Fruit fly (Drosophila melanogaster) whole organism, embryonic: Measurements from ENCODE around the gene CG33643.
A peak's percentile ranks its signal among the peaks of the same experiment; 100 is the strongest.

Source experiments
- Atf3 ChIP-seq: fragments of 200-800 bp; sonication (Bioruptor generic); optimal IDR thresholded peaks from 3 replicates; lab custom pipeline; 2016; ENCODE audit warnings: missing biosample characterization, missing genetic modification characterization
- B-H2 ChIP-seq: fragments of 200-800 bp; sonication (Bioruptor generic); optimal IDR thresholded peaks from 2 replicates; lab custom pipeline; 2018; ENCODE audit warnings: missing biosample characterization, mild to moderate bottlenecking, missing genetic modification characterization
- CG10147 ChIP-seq: fragments of 200-800 bp; sonication (Bioruptor generic); optimal IDR thresholded peaks from 2 replicates; lab custom pipeline; 2019; ENCODE audit warnings: missing biosample characterization, mild to moderate bottlenecking, missing genetic modification characterization, moderate library complexity
- CG1233 ChIP-seq: fragments of 200-800 bp; sonication (Bioruptor generic); optimal IDR thresholded peaks from 4 replicates; lab custom pipeline; 2018; ENCODE audit warnings: missing biosample characterization, mild to moderate bottlenecking, missing genetic modification characterization
- CG12391 ChIP-seq: fragments of 200-800 bp; sonication (Bioruptor generic); optimal IDR thresholded peaks from 3 replicates; lab custom pipeline; 2018; ENCODE audit warnings: missing biosample characterization, mild to moderate bottlenecking, missing genetic modification characterization, moderate library complexity
- CG14014 ChIP-seq: fragments of 200-800 bp; sonication (Bioruptor generic); IDR thresholded peaks from 2 replicates; pipeline ENCODE4 v1.3.6; 2022; ENCODE audit warnings: missing biosample characterization, missing genetic modification characterization
- CG1647 ChIP-seq: fragments of 200-800 bp; sonication (Bioruptor generic); optimal IDR thresholded peaks from 3 replicates; lab custom pipeline; 2016; ENCODE audit warnings: missing biosample characterization, missing genetic modification characterization
- CG16779 ChIP-seq: fragments of 200-800 bp; sonication (Bioruptor generic); IDR thresholded peaks from 2 replicates; pipeline ENCODE4 v1.3.6; 2022; ENCODE audit warnings: missing biosample characterization, missing genetic modification characterization
- CG16815 ChIP-seq: fragments of 200-800 bp; sonication (Bioruptor generic); optimal IDR thresholded peaks from 3 replicates; lab custom pipeline; 2017; ENCODE audit warnings: missing biosample characterization, mild to moderate bottlenecking, missing genetic modification characterization
- CG17385 ChIP-seq: fragments of 200-800 bp; sonication (Bioruptor generic); optimal IDR thresholded peaks from 3 replicates; lab custom pipeline; 2018; ENCODE audit warnings: missing biosample characterization, mild to moderate bottlenecking, missing genetic modification characterization
- CG18011 ChIP-seq: fragments of 200-800 bp; sonication (Bioruptor generic); optimal IDR thresholded peaks from 2 replicates; lab custom pipeline; 2017; ENCODE audit warnings: missing biosample characterization, missing genetic modification characterization, mild to moderate bottlenecking, moderate library complexity, missing genotype
- CG18262 ChIP-seq: fragments of 200-800 bp; optimal IDR thresholded peaks from 3 replicates; lab custom pipeline; 2019; ENCODE audit warnings: missing biosample characterization, mild to moderate bottlenecking, missing genetic modification characterization, moderate library complexity
- CG5245 ChIP-seq: fragments of 200-800 bp; sonication (Bioruptor generic); optimal IDR thresholded peaks from 3 replicates; lab custom pipeline; 2016; ENCODE audit warnings: missing biosample characterization, missing genetic modification characterization
- CG6683 ChIP-seq: fragments of 200-800 bp; sonication (Bioruptor generic); optimal IDR thresholded peaks from 2 replicates; lab custom pipeline; 2017; ENCODE audit warnings: missing biosample characterization, mild to moderate bottlenecking, missing genetic modification characterization, missing genetic modification reagents
- CG7357 ChIP-seq: fragments of 200-800 bp; sonication (Bioruptor generic); IDR thresholded peaks from 3 replicates; pipeline ENCODE4 v1.3.6; 2022; ENCODE audit warnings: missing biosample characterization, missing genetic modification characterization
- CG7745 ChIP-seq: fragments of 200-800 bp; sonication (Bioruptor generic); optimal IDR thresholded peaks from 2 replicates; lab custom pipeline; 2018; ENCODE audit warnings: missing biosample characterization, mild to moderate bottlenecking, missing genetic modification characterization, moderate library complexity
- CG9215 ChIP-seq: fragments of 200-800 bp; sonication (Bioruptor generic); IDR thresholded peaks from 2 replicates; pipeline ENCODE4 v1.3.6; 2022; ENCODE audit warnings: missing biosample characterization, missing genetic modification characterization
- CkIIα-i1 ChIP-seq: fragments of 200-800 bp; sonication (Bioruptor generic); IDR thresholded peaks from 2 replicates; pipeline ENCODE4 v1.3.6; 2022; ENCODE audit warnings: missing biosample characterization, missing genetic modification characterization
- CoRest ChIP-seq: fragments of 200-800 bp; sonication (Bioruptor generic); optimal IDR thresholded peaks from 3 replicates; lab custom pipeline; 2018; ENCODE audit warnings: missing biosample characterization, mild to moderate bottlenecking, missing genetic modification characterization, moderate library complexity
- Dek ChIP-seq: fragments of 200-800 bp; sonication (Bioruptor generic); optimal IDR thresholded peaks from 3 replicates; lab custom pipeline; 2019; ENCODE audit warnings: missing biosample characterization, mild to moderate bottlenecking, missing genetic modification characterization, moderate library complexity
- Dip3 ChIP-seq: fragments of 200-800 bp; sonication (Bioruptor generic); optimal IDR thresholded peaks from 3 replicates; lab custom pipeline; 2016; ENCODE audit warnings: missing biosample characterization, missing genetic modification characterization
- E2f2 ChIP-seq: fragments of 200-800 bp; sonication (Bioruptor generic); IDR thresholded peaks from 2 replicates; pipeline ENCODE4 v1.3.6; 2022; ENCODE audit warnings: missing biosample characterization, missing genetic modification characterization
- Fer1 ChIP-seq: fragments of 200-800 bp; sonication (Bioruptor generic); optimal IDR thresholded peaks from 2 replicates; lab custom pipeline; 2017; ENCODE audit warnings: missing biosample characterization, mild to moderate bottlenecking, missing genetic modification characterization
- Hmx ChIP-seq: fragments of 200-800 bp; sonication (Bioruptor generic); optimal IDR thresholded peaks from 2 replicates; lab custom pipeline; 2016; ENCODE audit warnings: missing biosample characterization, missing genetic modification characterization
- Hr78 ChIP-seq, 2 experiments: fragments of 200-800 bp in 1 of 2; fragments of >200 bp in 1 of 2; sonication (Bioruptor generic) in 1 of 2; optimal IDR thresholded peaks; 2 replicates each; lab custom pipeline; 2017 to 2019; ENCODE audit warnings: missing biosample characterization in 2 of 2, missing genetic modification characterization in 2 of 2, mild to moderate bottlenecking in 1 of 2, moderate library complexity in 1 of 2
- MESR4 ChIP-seq: fragments of 200-800 bp; sonication (Bioruptor generic); optimal IDR thresholded peaks from 2 replicates; lab custom pipeline; 2018; ENCODE audit warnings: missing biosample characterization, mild to moderate bottlenecking, missing genetic modification characterization, moderate library complexity
- Meics ChIP-seq: fragments of 200-800 bp; sonication (Bioruptor generic); optimal IDR thresholded peaks from 2 replicates; lab custom pipeline; 2017; ENCODE audit warnings: missing biosample characterization, mild to moderate bottlenecking, missing genetic modification characterization
- Poxn ChIP-seq: fragments of 200-800 bp; sonication (Bioruptor generic); IDR thresholded peaks from 2 replicates; pipeline ENCODE4 v1.3.6; 2022; ENCODE audit warnings: missing biosample characterization, missing genetic modification characterization
- Scr ChIP-seq: fragments of 200-800 bp; sonication (Bioruptor generic); IDR thresholded peaks from 2 replicates; pipeline ENCODE4 v1.3.6; 2022; ENCODE audit warnings: missing biosample characterization, missing genetic modification characterization; ENCODE audit not compliant: partially characterized antibody
- ara ChIP-seq: fragments of 200-800 bp; sonication (Bioruptor generic); IDR thresholded peaks from 2 replicates; pipeline ENCODE4 v1.3.6; 2022; ENCODE audit warnings: missing biosample characterization, missing genetic modification characterization
- bab2 ChIP-seq: fragments of 200-800 bp; sonication (Bioruptor generic); optimal IDR thresholded peaks from 2 replicates; lab custom pipeline; 2016; ENCODE audit warnings: missing biosample characterization, missing genetic modification characterization
- btn ChIP-seq: fragments of 200-800 bp; sonication (Bioruptor generic); optimal IDR thresholded peaks from 2 replicates; lab custom pipeline; 2016; ENCODE audit warnings: missing biosample characterization, missing genetic modification characterization
- dm ChIP-seq: fragments of 200-800 bp; sonication (Bioruptor generic); optimal IDR thresholded peaks from 3 replicates; lab custom pipeline; 2016; ENCODE audit warnings: missing biosample characterization, missing genetic modification characterization
- gsb ChIP-seq: fragments of 200-800 bp; sonication (Bioruptor generic); IDR thresholded peaks from 2 replicates; pipeline ENCODE4 v1.3.6; 2022; ENCODE audit warnings: missing biosample characterization, missing genetic modification characterization
- gsb-n ChIP-seq: fragments of 200-800 bp; sonication (Bioruptor generic); optimal IDR thresholded peaks from 3 replicates; lab custom pipeline; 2018; ENCODE audit warnings: missing biosample characterization, mild to moderate bottlenecking, missing genetic modification characterization
- hkb ChIP-seq, 2 experiments: fragments of 200-800 bp in 1 of 2; fragments of >200 bp in 1 of 2; sonication (Bioruptor generic) in 1 of 2; IDR thresholded peaks in 1 of 2; optimal IDR thresholded peaks in 1 of 2; 2 replicates each; pipeline versions ENCODE4 v1.3.6 to Lab custom; 2017 to 2022; ENCODE audit warnings: missing biosample characterization in 1 of 2, missing genetic modification characterization in 1 of 2
- insv ChIP-seq, 2 experiments: fragments of 200-800 bp; sonication (Bioruptor generic); optimal IDR thresholded peaks; 3 replicates each; lab custom pipeline; 2016 to 2018; ENCODE audit warnings: missing biosample characterization in 2 of 2, missing genetic modification characterization in 2 of 2
- jigr1 ChIP-seq: fragments of 200-800 bp; sonication (Bioruptor generic); IDR thresholded peaks from 3 replicates; pipeline ENCODE4 v1.3.6; 2022; ENCODE audit warnings: missing biosample characterization, missing genetic modification characterization
- knrl ChIP-seq: fragments of 200-800 bp; sonication (Bioruptor generic); IDR thresholded peaks from 3 replicates; pipeline ENCODE4 v1.3.6; 2022; ENCODE audit warnings: missing biosample characterization, missing genetic modification characterization; ENCODE audit not compliant: partially characterized antibody
- lab ChIP-seq: fragments of 200-800 bp; sonication (Bioruptor generic); optimal IDR thresholded peaks from 3 replicates; lab custom pipeline; 2017; ENCODE audit warnings: missing biosample characterization, missing genetic modification characterization, mild to moderate bottlenecking, moderate library complexity, missing genetic modification reagents
- lov ChIP-seq, 2 experiments: fragments of 200-800 bp in 1 of 2; fragments of >200 bp in 1 of 2; sonication (Bioruptor generic) in 1 of 2; IDR thresholded peaks in 1 of 2; optimal IDR thresholded peaks in 1 of 2; 2 replicates in 1 of 2; 3 replicates in 1 of 2; pipeline versions ENCODE4 v1.3.6 to Lab custom; 2017 to 2022; ENCODE audit warnings: missing biosample characterization in 1 of 2, missing genetic modification characterization in 1 of 2
- pfk ChIP-seq: fragments of 200-800 bp; sonication (Bioruptor generic); optimal IDR thresholded peaks from 2 replicates; lab custom pipeline; 2018; ENCODE audit warnings: missing biosample characterization, mild to moderate bottlenecking, missing genetic modification characterization, moderate library complexity
- pnt ChIP-seq: fragments of 200-800 bp; sonication (Bioruptor generic); optimal IDR thresholded peaks from 3 replicates; lab custom pipeline; 2016; ENCODE audit warnings: missing biosample characterization, missing genetic modification characterization
- shn ChIP-seq: fragments of 200-800 bp; sonication (Bioruptor generic); optimal IDR thresholded peaks from 3 replicates; lab custom pipeline; 2016; ENCODE audit warnings: missing biosample characterization, missing genetic modification characterization
- ttk ChIP-seq: fragments of 200-800 bp; sonication (Bioruptor generic); IDR thresholded peaks from 2 replicates; pipeline ENCODE4 v2.1.2; 2022; ENCODE audit warnings: missing biosample characterization, missing genetic modification characterization
- twi ChIP-seq: fragments of 200-800 bp; optimal IDR thresholded peaks from 2 replicates; lab custom pipeline; 2019; ENCODE audit warnings: missing biosample characterization, mild to moderate bottlenecking, missing genetic modification characterization, moderate library complexity
- unpg ChIP-seq: fragments of 200-800 bp; sonication (Bioruptor generic); optimal IDR thresholded peaks from 3 replicates; lab custom pipeline; 2018; ENCODE audit warnings: missing biosample characterization, mild to moderate bottlenecking, missing genetic modification characterization, moderate library complexity

Gene CG33643

dm6 chr2L:13548786-13549780 is 18.2 kb downstream of the CG33643 start, which contains the start of gene B4 (continued):
- TF ChIP-seq bab2 (GFP tag; lab: Kevin White, UChicago) (no peak), CG1233 (GFP tag; lab: Kevin White, UChicago) (peak; percentile 16), Hr78 (GFP tag; optimal IDR thresholded peaks at IDR 0.05; lab: Kevin White, UChicago) (no peak), CG12391 (tag; lab: Kevin White, UChicago) (no peak), CG5245 (GFP tag; lab: Kevin White, UChicago) (no peak), CG16815 (GFP tag; lab: Kevin White, UChicago) (no peak), CG10147 (GFP tag; lab: Kevin White, UChicago) (no peak), pnt (GFP tag; lab: Kevin White, UChicago) (no peak), Meics (GFP tag; lab: Kevin White, UChicago) (no peak), Fer1 (GFP tag; lab: Kevin White, UChicago) (peak; percentile 58), pfk (GFP tag; lab: Kevin White, UChicago) (peak; percentile 6), CkIIα-i1 (GFP tag; lab: Robert Waterston, UW) (no peak), dm (GFP tag; lab: Kevin White, UChicago) (peak; percentile 70), gsb-n (tag; lab: Kevin White, UChicago) (peak; percentile 6), twi (no peak), shn (GFP tag; lab: Kevin White, UChicago) (no peak), jigr1 (GFP tag; lab: Robert Waterston, UW) (no peak), unpg (GFP tag; lab: Kevin White, UChicago) (peak; percentile 49), CG7745 (tag; lab: Kevin White, UChicago) (no peak), CG18262 (tag; lab: Kevin White, UChicago) (no peak), knrl (GFP tag; lab: Robert Waterston, UW) (0 out of 3 replicates have a peak, but pooled peaks have one; percentile 31), lab (peak; percentile 79), ara (GFP tag; lab: Robert Waterston, UW) (no peak), CoRest (tag; lab: Kevin White, UChicago) (no peak), Dek (tag; lab: Kevin White, UChicago) (no peak), CG7357 (GFP tag; lab: Robert Waterston, UW) (no peak), lov (optimal IDR thresholded peaks at IDR 0.05; lab: Kevin White, UChicago) (no peak), lov (GFP tag; IDR thresholded peaks at IDR 0.05; lab: Robert Waterston, UW) (no peak; the same call in 2 of the 3 replicates), insv (GFP tag; optimal IDR thresholded peaks at IDR 0.05; lab: Kevin White, UChicago) (no peak), CG17385 (GFP tag; lab: Kevin White, UChicago) (peak; percentile 46), Scr (no peak), CG16779 (GFP tag; lab: Robert Waterston, UW) (peak; percentile 81; the same call in 1 of the 2 replicates), ttk (0 out of 2 replicates have a peak, but pooled peaks have one; percentile 37), Hmx (GFP tag; lab: Kevin White, UChicago) (no peak), gsb (GFP tag; lab: Robert Waterston, UW) (no peak), CG14014 (peak; percentile 37; the same call in 1 of the 2 replicates), CG18011 (GFP tag; lab: Kevin White, UChicago) (no peak), Dip3 (GFP tag; lab: Kevin White, UChicago) (no peak), Poxn (GFP tag; lab: Robert Waterston, UW) (no peak), CG1647 (GFP tag; lab: Kevin White, UChicago) (no peak), Atf3 (no peak), MESR4 (GFP tag; lab: Kevin White, UChicago) (peak; percentile 51), hkb (optimal IDR thresholded peaks at IDR 0.05; lab: Kevin White, UChicago) (peak; percentile 34), hkb (GFP tag; IDR thresholded peaks at IDR 0.05; lab: Robert Waterston, UW) (peak; percentile 51), btn (peak; percentile 7), CG6683 (GFP tag; lab: Kevin White, UChicago) (no peak), B-H2 (GFP tag; lab: Kevin White, UChicago) (peak; percentile 72), CG9215 (GFP tag; lab: Robert Waterston, UW) (no peak), E2f2 (GFP tag; lab: Robert Waterston, UW) (peak; percentile 97)
